Worm (Caenorhabditis elegans): ENCODE measurements around the gene cyp-34A2.

DNA sequence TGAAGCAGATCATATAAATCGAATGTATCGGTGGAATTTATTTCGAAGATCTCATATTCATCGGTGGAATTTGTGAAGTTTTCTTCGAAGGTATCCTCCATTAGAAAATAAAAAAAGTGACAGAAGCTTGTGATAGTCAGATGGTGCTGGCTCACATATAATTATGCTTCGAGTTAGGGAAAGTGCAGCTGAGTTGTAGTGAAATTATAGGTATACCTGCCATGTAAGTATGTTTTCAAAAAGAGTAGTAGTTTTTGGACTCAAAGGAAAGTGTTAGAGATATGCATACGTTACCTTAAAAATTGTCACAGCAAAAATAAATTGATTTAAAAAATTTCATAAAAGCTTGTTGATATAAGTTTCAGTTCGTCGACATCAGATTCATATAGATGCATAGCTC, 50.7 kb downstream of the cyp-34A2 start, which contains the start of gene srw-11:
- TF ChIP-seq ztf-4 (tag; optimal IDR thresholded peaks at IDR 0.05) (no peak), unc-39 (tag; optimal IDR thresholded peaks at IDR 0.05) (no peak), aly-2 (tag; optimal IDR thresholded peaks at IDR 0.05) (no peak), zag-1 (tag; optimal IDR thresholded peaks at IDR 0.05) (no peak), elt-3 (tag; optimal IDR thresholded peaks at IDR 0.05) (no peak), ama-1 (optimal IDR thresholded peaks at IDR 0.05) (no peak), nhr-11 (tag; optimal IDR thresholded peaks at IDR 0.05) (no peak), ztf-11 (tag; optimal IDR thresholded peaks at IDR 0.05) (no peak)
